Worm (Caenorhabditis elegans) whole organism, early embryonic: ENCODE data around the gene ifas-2.

Experiments
- ama-1 ChIP-seq: fragments of 150-350 bp; optimal IDR thresholded peaks from 2 replicates; lab custom pipeline; 2014
- ceh-36 ChIP-seq: sonication (generic microtip); optimal IDR thresholded peaks from 2 replicates; lab custom pipeline; 2016; ENCODE audit warnings: missing genetic modification characterization, inconsistent platforms, missing compliant biosample characterization
- hmbx-1 ChIP-seq: sonication (generic microtip); optimal IDR thresholded peaks from 2 replicates; lab custom pipeline; 2016; ENCODE audit warnings: mild to moderate bottlenecking, missing genetic modification characterization, missing compliant biosample characterization
- tbx-11 ChIP-seq: fragments of 200-800 bp; sonication (Bioruptor generic); IDR thresholded peaks from 2 replicates; pipeline ENCODE4 v1.3.6; 2022; ENCODE audit warnings: missing genetic modification characterization, missing compliant biosample characterization

- TF ChIP-seq hmbx-1 (tag; lab: Kevin White, UChicago), result no peak
- TF ChIP-seq ama-1, result no peak
- TF ChIP-seq ceh-36 (tag; lab: Kevin White, UChicago), result no peak
- no peak for TF ChIP-seq tbx-11 (GFP tag; lab: Robert Waterston, UW)
Observed at ce11 chrV:16904612-16905011, 15.9 kb upstream of the ifas-2 start, which contains the start of gene nhr-262.
